Worm (Caenorhabditis elegans): ENCODE results near the gene W04E12.9.

The W04E12.9 gene

DNA sequence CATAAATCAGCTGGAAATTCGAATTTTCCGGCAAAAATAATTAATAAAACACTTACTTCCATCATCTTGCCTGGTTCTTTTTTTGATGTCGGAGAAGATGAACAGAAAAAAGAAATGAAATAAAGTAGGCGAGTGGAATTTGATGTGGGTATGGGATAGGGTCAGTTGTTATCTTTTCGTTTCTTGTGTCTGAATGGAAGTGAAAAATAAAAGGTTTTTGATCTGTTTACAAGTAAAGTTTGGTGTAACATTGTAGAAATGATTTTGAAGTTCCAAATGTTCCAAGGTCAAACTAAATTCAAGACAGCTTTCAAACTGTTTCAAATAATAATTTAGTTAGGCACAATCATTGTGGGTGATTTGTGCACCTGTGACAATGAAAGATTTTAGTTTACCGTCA is 18.9 kb upstream of the W04E12.9 start, which contains the start of gene W04E12.7:
Gene W04E12.7 (minus strand): TSS at position 101 of the 400 bp plus-strand sequence.
- no peak for TF ChIP-seq nhr-71 (tag; optimal IDR thresholded peaks at IDR 0.05)
- no peak for TF ChIP-seq nhr-90 (tag; optimal IDR thresholded peaks at IDR 0.05; ENCODE audit: poor library complexity)
- TF ChIP-seq efl-3 (GFP tag; optimal IDR thresholded peaks at IDR 0.05): no peak
- TF ChIP-seq hlh-17 (GFP tag; optimal IDR thresholded peaks at IDR 0.05; ENCODE audit: borderline replicate concordance): no peak
- TF ChIP-seq ceh-8 (GFP tag; optimal IDR thresholded peaks at IDR 0.05): no peak
- TF ChIP-seq zip-4 (GFP tag; optimal IDR thresholded peaks at IDR 0.05): no peak
- no peak for TF ChIP-seq unc-98 (GFP tag; IDR thresholded peaks at IDR 0.05)
- no peak for TF ChIP-seq fkh-10 (GFP tag; optimal IDR thresholded peaks at IDR 0.05)
- TF ChIP-seq nhr-76 (tag; optimal IDR thresholded peaks at IDR 0.05): no peak
- no peak for TF ChIP-seq nhr-28 (tag; optimal IDR thresholded peaks at IDR 0.05)
- no peak for TF ChIP-seq sup-37 (GFP tag; optimal IDR thresholded peaks at IDR 0.05)
- TF ChIP-seq skn-1 (tag; optimal IDR thresholded peaks at IDR 0.05): no peak
- TF ChIP-seq efl-1 (optimal IDR thresholded peaks at IDR 0.05): no peak
- TF ChIP-seq efl-1 (GFP tag; optimal IDR thresholded peaks at IDR 0.05 in 1 of 2): no peak
- TF ChIP-seq mef-2 (tag; optimal IDR thresholded peaks at IDR 0.05): no peak
- TF ChIP-seq C34B4.2 (tag; optimal IDR thresholded peaks at IDR 0.05): no peak
- TF ChIP-seq irx-1 (tag; optimal IDR thresholded peaks at IDR 0.05): no peak

DNA sequence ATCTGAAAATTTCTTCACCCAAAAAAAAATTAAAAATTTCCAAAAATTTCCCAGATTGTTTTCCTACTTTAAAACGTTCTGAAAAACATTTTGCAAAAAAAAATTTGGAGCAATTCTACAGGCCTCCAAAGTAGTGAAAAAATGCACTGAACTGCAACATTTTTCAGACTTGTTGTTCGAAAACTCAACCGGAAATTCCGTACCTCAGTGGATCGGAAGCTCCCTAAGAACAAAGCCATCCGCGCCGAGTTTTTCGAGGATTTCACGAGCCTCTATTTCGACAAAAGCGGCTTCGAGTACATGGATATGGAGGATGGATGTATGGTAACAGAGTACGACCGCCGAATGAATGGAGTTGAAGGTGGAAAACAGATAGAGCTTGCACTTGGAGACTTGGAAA is 18.2 kb upstream of the W04E12.9 start, which contains the start of gene fbxa-131:
Gene fbxa-131 (plus strand): TSS at position 301 of the 400 bp plus-strand sequence.
- TF ChIP-seq C16A3.4 (tag; optimal IDR thresholded peaks at IDR 0.05): no peak
- no peak for TF ChIP-seq unc-86 (tag; optimal IDR thresholded peaks at IDR 0.05)
- TF ChIP-seq lin-13 (GFP tag; optimal IDR thresholded peaks at IDR 0.05): no peak
- TF ChIP-seq nhr-11 (tag; optimal IDR thresholded peaks at IDR 0.05): no peak
- TF ChIP-seq swsn-7 (tag; optimal IDR thresholded peaks at IDR 0.05): no peak
- TF ChIP-seq aly-2 (tag; optimal IDR thresholded peaks at IDR 0.05): no peak
- no peak for TF ChIP-seq C04F5.9 (tag; optimal IDR thresholded peaks at IDR 0.05)
- no peak for TF ChIP-seq nhr-85 (tag)
- no peak for TF ChIP-seq skn-1 (tag; optimal IDR thresholded peaks at IDR 0.05)
- TF ChIP-seq nhr-20 (tag; optimal IDR thresholded peaks at IDR 0.05): no peak
- no peak for TF ChIP-seq mdl-1 (tag; optimal IDR thresholded peaks at IDR 0.05)
- no peak for TF ChIP-seq ces-1 (GFP tag; optimal IDR thresholded peaks at IDR 0.05)
- no peak for TF ChIP-seq snpc-4 (tag; optimal IDR thresholded peaks at IDR 0.05)
- TF ChIP-seq dsc-1 (tag; optimal IDR thresholded peaks at IDR 0.05): no peak
- no peak for TF ChIP-seq zag-1 (tag; optimal IDR thresholded peaks at IDR 0.05)
- no peak for TF ChIP-seq xbp-1 (tag; optimal IDR thresholded peaks at IDR 0.05)
- TF ChIP-seq dpl-1 (GFP tag; optimal IDR thresholded peaks at IDR 0.05): no peak
- no peak for TF ChIP-seq pqm-1 (tag; optimal IDR thresholded peaks at IDR 0.05)

DNA sequence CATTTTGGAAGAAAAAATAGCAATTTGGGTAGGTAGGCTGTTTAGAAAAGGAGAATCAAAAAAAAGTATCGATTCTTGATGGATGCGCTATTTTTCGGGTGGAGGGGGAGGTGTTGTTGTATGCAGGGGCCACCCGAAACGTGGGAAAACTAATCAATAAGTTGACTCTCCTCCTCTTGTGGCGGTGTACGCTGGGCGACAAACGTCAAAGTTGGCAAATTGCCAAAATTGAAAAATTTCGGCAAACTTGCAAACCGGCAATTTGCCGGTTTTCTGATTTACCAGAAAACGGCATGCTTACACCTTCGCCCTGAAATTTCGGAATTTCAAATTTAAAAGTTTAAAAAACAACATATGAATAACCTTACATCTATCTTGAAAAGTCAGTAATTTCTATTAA is 15.3 kb upstream of the W04E12.9 start, which contains the start of gene W04E12.2:
Gene W04E12.2 (minus strand): TSS at position 101 of the 400 bp plus-strand sequence.
- no peak for TF ChIP-seq unc-130 (tag; optimal IDR thresholded peaks at IDR 0.05)

DNA sequence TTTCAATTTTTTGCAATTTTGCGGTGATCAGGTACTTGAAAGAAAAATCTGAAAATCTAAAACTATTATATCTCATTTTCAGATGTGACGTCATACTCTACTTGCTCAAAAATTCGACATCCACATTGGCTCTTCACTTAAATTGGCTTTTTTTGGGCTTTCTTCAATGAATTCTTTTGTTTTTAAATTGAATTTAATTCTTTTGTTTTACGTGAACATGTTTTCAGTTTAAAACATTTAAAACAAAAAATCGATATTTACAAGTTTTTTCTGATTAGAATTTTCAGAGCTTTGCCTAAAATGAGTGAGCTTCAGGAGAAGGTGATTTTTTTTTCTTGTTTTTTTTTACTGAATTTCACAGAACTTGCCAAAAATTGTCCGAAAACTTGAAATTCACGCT is 14.7 kb upstream of the W04E12.9 start, which contains the start of gene W04E12.3:
Gene W04E12.3 (plus strand): TSS at position 301 of the 400 bp plus-strand sequence.
- no peak for TF ChIP-seq sptf-1 (tag; optimal IDR thresholded peaks at IDR 0.05)
- TF ChIP-seq dpl-1 (GFP tag; optimal IDR thresholded peaks at IDR 0.05): no peak
- no peak for TF ChIP-seq nhr-85 (tag)
- TF ChIP-seq vab-15 (tag; optimal IDR thresholded peaks at IDR 0.05): no peak
- TF ChIP-seq aly-2 (tag; optimal IDR thresholded peaks at IDR 0.05): no peak
- no peak for TF ChIP-seq unc-86 (tag; optimal IDR thresholded peaks at IDR 0.05)
- no peak for TF ChIP-seq snpc-4 (tag; optimal IDR thresholded peaks at IDR 0.05)
- no peak for TF ChIP-seq pqm-1 (tag; optimal IDR thresholded peaks at IDR 0.05)
- no peak for TF ChIP-seq C16A3.4 (tag; optimal IDR thresholded peaks at IDR 0.05)
- TF ChIP-seq ets-5 (GFP tag; IDR thresholded peaks at IDR 0.05): no peak

Measured in whole organism, L1 larva.